Fruit fly (Drosophila melanogaster): ENCODE data around the gene msd5.

Gene msd5

dm6 chr3L:1370939-1371338 lies 38.0 kb upstream of the msd5 start (continued):
- no peak for TF ChIP-seq CHES-1-like (GFP tag; optimal IDR thresholded peaks at IDR 0.05)
- TF ChIP-seq mirr (GFP tag; optimal IDR thresholded peaks at IDR 0.05) = no peak
- TF ChIP-seq dan (GFP tag; IDR thresholded peaks at IDR 0.05) = no peak
- TF ChIP-seq Dek (tag; optimal IDR thresholded peaks at IDR 0.05) = no peak
- TF ChIP-seq CG16815 (GFP tag; optimal IDR thresholded peaks at IDR 0.05) = peak; percentile 2
- TF ChIP-seq CG14441 (GFP tag; IDR thresholded peaks at IDR 0.05) = peak; percentile 60
- TF ChIP-seq CG4820 (GFP tag; optimal IDR thresholded peaks at IDR 0.05) = peak; percentile 26
- TF ChIP-seq Nf-YB (GFP tag; optimal IDR thresholded peaks at IDR 0.05) = no peak
- no peak for TF ChIP-seq CG6272 (GFP tag; IDR thresholded peaks at IDR 0.05)
- TF ChIP-seq tx (GFP tag; optimal IDR thresholded peaks at IDR 0.05) = no peak
- TF ChIP-seq CG12942 (GFP tag; optimal IDR thresholded peaks at IDR 0.05) = no peak
- peak; percentile 24 for TF ChIP-seq CG12769 (tag; optimal IDR thresholded peaks at IDR 0.05)
- TF ChIP-seq CG43689 (GFP tag; IDR thresholded peaks at IDR 0.05) = no peak
- no peak for TF ChIP-seq pho (GFP tag; optimal IDR thresholded peaks at IDR 0.05)
- TF ChIP-seq ara (GFP tag; IDR thresholded peaks at IDR 0.05) = no peak
- no peak for TF ChIP-seq cwo (GFP tag; optimal IDR thresholded peaks at IDR 0.05)
- no peak for TF ChIP-seq klu (GFP tag; IDR thresholded peaks at IDR 0.05)
- no peak for TF ChIP-seq CG17802 (tag; optimal IDR thresholded peaks at IDR 0.05)
- TF ChIP-seq Meics (GFP tag; optimal IDR thresholded peaks at IDR 0.05) = no peak
- no peak for TF ChIP-seq lbe (GFP tag; optimal IDR thresholded peaks at IDR 0.05)
- TF ChIP-seq dmrt99B (tag; optimal IDR thresholded peaks at IDR 0.05) = peak; percentile 47
- TF ChIP-seq org-1 (GFP tag; optimal IDR thresholded peaks at IDR 0.05) = no peak
- TF ChIP-seq Aef1 (GFP tag; IDR thresholded peaks at IDR 0.05) = no peak
- TF ChIP-seq stwl (tag; optimal IDR thresholded peaks at IDR 0.05) = no peak
- peak; percentile 4 for TF ChIP-seq CG13424 (tag; optimal IDR thresholded peaks at IDR 0.05)
- TF ChIP-seq Fer2 (tag; optimal IDR thresholded peaks at IDR 0.05) = no peak
- peak; percentile 17 for TF ChIP-seq ATbp (GFP tag; optimal IDR thresholded peaks at IDR 0.05)
- no peak for TF ChIP-seq hbn (GFP tag; IDR thresholded peaks at IDR 0.05; ENCODE audit: partially characterized antibody)
- TF ChIP-seq gcm2 (GFP tag; optimal IDR thresholded peaks at IDR 0.05) = no peak
- TF ChIP-seq HmgZ (tag; optimal IDR thresholded peaks at IDR 0.05) = no peak
- TF ChIP-seq D (optimal IDR thresholded peaks at IDR 0.05) = no peak
- TF ChIP-seq D (GFP tag; optimal IDR thresholded peaks at IDR 0.05) = no peak
- no peak for TF ChIP-seq br (optimal IDR thresholded peaks at IDR 0.05)
- TF ChIP-seq CG10267 (tag; optimal IDR thresholded peaks at IDR 0.05) = no peak
- no peak for TF ChIP-seq Bgb (GFP tag; IDR thresholded peaks at IDR 0.05; ENCODE audit: partially characterized antibody)
- no peak for TF ChIP-seq ac (GFP tag; optimal IDR thresholded peaks at IDR 0.05)
- TF ChIP-seq ind (GFP tag; optimal IDR thresholded peaks at IDR 0.05) = peak; percentile 14
- no peak for TF ChIP-seq NC2α (GFP tag; optimal IDR thresholded peaks at IDR 0.05)
- no peak for TF ChIP-seq CG3838 (GFP tag; optimal IDR thresholded peaks at IDR 0.05)
- peak; percentile 8; the same call in 1 of the 2 replicates for TF ChIP-seq lmd (GFP tag; IDR thresholded peaks at IDR 0.05)
- TF ChIP-seq Gug (GFP tag; IDR thresholded peaks at IDR 0.05) = no peak
- 0 out of 2 replicates have a peak, but pooled peaks have one; percentile 19 for TF ChIP-seq CG31441 (GFP tag; IDR thresholded peaks at IDR 0.05)
- no peak for TF ChIP-seq tll (GFP tag; optimal IDR thresholded peaks at IDR 0.05)
- no peak for TF ChIP-seq CG6791 (GFP tag; IDR thresholded peaks at IDR 0.05; ENCODE audit: partially characterized antibody)
- peak; percentile 49 for TF ChIP-seq unpg (GFP tag; optimal IDR thresholded peaks at IDR 0.05)
- TF ChIP-seq tin (GFP tag; optimal IDR thresholded peaks at IDR 0.05) = peak; percentile 9
- no peak for TF ChIP-seq CG3726 (GFP tag; IDR thresholded peaks at IDR 0.05)
- TF ChIP-seq CG3163 (GFP tag; optimal IDR thresholded peaks at IDR 0.05) = no peak
- TF ChIP-seq sna (GFP tag; IDR thresholded peaks at IDR 0.05; ENCODE audit: partially characterized antibody) = no peak
- peak; percentile 2 for TF ChIP-seq fd96Cb (tag; optimal IDR thresholded peaks at IDR 0.05)
- TF ChIP-seq Hr78 (GFP tag; optimal IDR thresholded peaks at IDR 0.05) = no peak

All from whole organism, embryonic.